Fruit fly (Drosophila melanogaster): ENCODE measurements around the gene CG17271.

The CG17271 gene

DNA sequence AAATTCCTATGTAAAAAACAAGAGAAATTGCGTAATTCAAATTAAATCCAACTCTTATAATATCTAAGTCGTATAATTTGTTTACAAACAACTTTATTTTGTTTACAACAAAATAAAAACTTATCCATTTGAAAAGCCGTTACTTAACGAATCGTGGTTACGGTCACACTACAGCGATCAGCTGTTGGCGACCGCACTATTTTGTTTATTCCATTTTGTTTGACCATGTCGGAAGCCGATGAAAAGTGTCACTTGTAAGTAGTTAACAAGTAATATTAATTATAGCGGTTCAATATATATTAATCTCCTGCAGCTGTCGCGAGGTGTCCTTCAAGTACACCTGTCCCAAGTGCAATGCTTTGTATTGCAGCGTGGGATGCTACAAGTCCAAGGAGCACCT lies 9.3 kb upstream of the CG17271 start, which contains the start of gene CG31223:
Gene CG31223 (plus strand): TSS at position 165 of the 400 bp plus-strand sequence.
- TF ChIP-seq sage (GFP tag; optimal IDR thresholded peaks at IDR 0.05) (peak; percentile 2), Rel (GFP tag; optimal IDR thresholded peaks at IDR 0.05) (no peak), Rel (tag; optimal IDR thresholded peaks at IDR 0.05) (no peak)

- no peak for TF ChIP-seq psq (GFP tag; optimal IDR thresholded peaks at IDR 0.05)
- no peak for TF ChIP-seq GATAd (GFP tag; optimal IDR thresholded peaks at IDR 0.05)
- TF ChIP-seq usp (GFP tag; optimal IDR thresholded peaks at IDR 0.05): no peak
- peak; percentile 42 for TF ChIP-seq HLH106 (tag; optimal IDR thresholded peaks at IDR 0.05)
- TF ChIP-seq Myc (optimal IDR thresholded peaks at IDR 0.05): no peak
- no peak for TF ChIP-seq Jra (GFP tag; optimal IDR thresholded peaks at IDR 0.05)
- TF ChIP-seq Rel (GFP tag; optimal IDR thresholded peaks at IDR 0.05): no peak
- peak; percentile 55 for TF ChIP-seq Rel (tag; optimal IDR thresholded peaks at IDR 0.05)
- no peak for TF ChIP-seq N (GFP tag; optimal IDR thresholded peaks at IDR 0.05)
- no peak for TF ChIP-seq br (GFP tag; optimal IDR thresholded peaks at IDR 0.05)
- no peak for TF ChIP-seq Hnf4 (GFP tag; optimal IDR thresholded peaks at IDR 0.05)
- TF ChIP-seq Dif (GFP tag; optimal IDR thresholded peaks at IDR 0.05; ENCODE audit: partially characterized antibody): peak; percentile 9
- TF ChIP-seq fru (GFP tag; optimal IDR thresholded peaks at IDR 0.05): peak; percentile 20
- TF ChIP-seq dl (GFP tag; optimal IDR thresholded peaks at IDR 0.05; ENCODE audit: insufficient read depth in 1 of 2, partially characterized antibody in 2 of 2): peak in 1 of 2 experiments; percentile 1
- no peak for TF ChIP-seq Hr78 (GFP tag; optimal IDR thresholded peaks at IDR 0.05)
- TF ChIP-seq Mio (GFP tag; optimal IDR thresholded peaks at IDR 0.05): no peak
- TF ChIP-seq tai (GFP tag; optimal IDR thresholded peaks at IDR 0.05): no peak
- no peak for TF ChIP-seq dsf (GFP tag; optimal IDR thresholded peaks at IDR 0.05; ENCODE audit: borderline replicate concordance)
- peak in 1 of 2 experiments; percentile 9 for TF ChIP-seq foxo (GFP tag; optimal IDR thresholded peaks at IDR 0.05)
- TF ChIP-seq CG32264 (GFP tag; optimal IDR thresholded peaks at IDR 0.05): no peak
- no peak for TF ChIP-seq CrebA (GFP tag; optimal IDR thresholded peaks at IDR 0.05; ENCODE audit: borderline replicate concordance)
- TF ChIP-seq Sp1 (GFP tag; optimal IDR thresholded peaks at IDR 0.05): peak; percentile 41
- TF ChIP-seq h (GFP tag; optimal IDR thresholded peaks at IDR 0.05): peak; percentile 14
- peak; percentile 59 for TF ChIP-seq Hr83 (GFP tag; optimal IDR thresholded peaks at IDR 0.05; ENCODE audit: poor library complexity, severe bottlenecking)
- TF ChIP-seq rgr (GFP tag; optimal IDR thresholded peaks at IDR 0.05): peak; percentile 9
- no peak for TF ChIP-seq Dfd (GFP tag; optimal IDR thresholded peaks at IDR 0.05)
- no peak for TF ChIP-seq sage (GFP tag; optimal IDR thresholded peaks at IDR 0.05)
Observed at dm6 chr3R:20830153-20830695, 8.6 kb upstream of the CG17271 start, which contains the start of gene Adss. Gene Adss (minus strand): TSS chr3R:20830580.

DNA sequence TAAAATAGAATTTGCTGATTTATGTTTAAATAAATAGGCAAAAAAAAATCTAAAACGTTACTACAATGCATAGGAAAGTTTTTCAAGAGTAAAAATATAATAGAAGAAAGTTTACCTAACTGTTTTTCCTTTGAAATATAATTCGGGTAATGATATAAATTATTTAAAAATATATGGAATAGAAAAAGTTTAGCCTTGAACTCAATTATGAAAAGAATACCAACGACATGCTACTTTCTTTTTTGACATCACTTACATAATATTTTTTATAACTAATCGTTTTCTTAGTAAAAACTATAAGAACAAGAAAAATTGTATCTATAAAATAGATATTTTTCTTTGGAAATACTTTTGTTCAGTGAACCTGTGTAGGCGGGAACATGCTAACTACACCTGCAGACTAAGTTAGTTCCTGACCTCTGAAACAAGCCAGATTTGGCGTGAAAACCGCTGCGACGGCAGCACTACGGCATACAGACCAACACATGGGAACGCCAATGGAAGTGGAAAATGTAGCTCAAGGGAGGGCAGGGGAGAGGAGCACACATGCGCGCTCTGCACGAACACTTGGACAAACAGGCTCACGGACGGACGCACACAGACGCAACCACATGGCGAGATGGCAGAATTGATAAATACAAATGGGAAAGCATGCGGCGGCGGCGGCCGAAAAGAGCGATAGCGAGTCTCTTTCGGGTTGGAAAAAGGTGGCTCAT lies 7.9 kb upstream of the CG17271 start:
- TF ChIP-seq dmrt93B (GFP tag; optimal IDR thresholded peaks at IDR 0.05) (no peak), Sp1 (GFP tag; optimal IDR thresholded peaks at IDR 0.05) (no peak), lola (GFP tag; optimal IDR thresholded peaks at IDR 0.05) (no peak), Hr83 (GFP tag; optimal IDR thresholded peaks at IDR 0.05; ENCODE audit: poor library complexity, severe bottlenecking) (peak; percentile 87), psq (GFP tag; optimal IDR thresholded peaks at IDR 0.05) (peak; percentile 22), usp (GFP tag; optimal IDR thresholded peaks at IDR 0.05) (no peak), Hr78 (GFP tag; optimal IDR thresholded peaks at IDR 0.05) (no peak), Dfd (GFP tag; optimal IDR thresholded peaks at IDR 0.05) (no peak), Dif (GFP tag; optimal IDR thresholded peaks at IDR 0.05; ENCODE audit: partially characterized antibody) (peak; percentile 45), OdsH (GFP tag; optimal IDR thresholded peaks at IDR 0.05) (no peak), brk (GFP tag; optimal IDR thresholded peaks at IDR 0.05) (no peak), Jra (GFP tag; optimal IDR thresholded peaks at IDR 0.05) (peak; percentile 19), h (GFP tag; optimal IDR thresholded peaks at IDR 0.05) (peak; percentile 39), foxo (GFP tag; optimal IDR thresholded peaks at IDR 0.05) (peak in 1 of 2 experiments; percentile 1), sage (GFP tag; optimal IDR thresholded peaks at IDR 0.05) (no peak), fru (GFP tag; optimal IDR thresholded peaks at IDR 0.05) (no peak), N (GFP tag; optimal IDR thresholded peaks at IDR 0.05) (peak; percentile 80), ey (GFP tag; optimal IDR thresholded peaks at IDR 0.05) (no peak), pan (optimal IDR thresholded peaks at IDR 0.05) (no peak), Vsx2 (GFP tag; optimal IDR thresholded peaks at IDR 0.05; ENCODE audit: partially characterized antibody) (no peak), Rel (GFP tag; optimal IDR thresholded peaks at IDR 0.05) (peak; percentile 48), Rel (tag; optimal IDR thresholded peaks at IDR 0.05) (peak; percentile 90), Myc (optimal IDR thresholded peaks at IDR 0.05) (peak; percentile 97), rgr (GFP tag; optimal IDR thresholded peaks at IDR 0.05) (peak; percentile 22), tai (GFP tag; optimal IDR thresholded peaks at IDR 0.05) (no peak), CG9705 (GFP tag; optimal IDR thresholded peaks at IDR 0.05) (no peak), br (GFP tag; optimal IDR thresholded peaks at IDR 0.05) (peak; percentile 70), Abd-B (GFP tag; optimal IDR thresholded peaks at IDR 0.05) (no peak), GATAd (GFP tag; optimal IDR thresholded peaks at IDR 0.05) (no peak), HLH106 (tag; optimal IDR thresholded peaks at IDR 0.05) (peak; percentile 14), Mio (GFP tag; optimal IDR thresholded peaks at IDR 0.05) (no peak), Hnf4 (GFP tag; optimal IDR thresholded peaks at IDR 0.05) (no peak), woc (GFP tag; optimal IDR thresholded peaks at IDR 0.05) (peak; percentile 79), dsf (GFP tag; optimal IDR thresholded peaks at IDR 0.05; ENCODE audit: borderline replicate concordance) (no peak), dl (GFP tag; optimal IDR thresholded peaks at IDR 0.05; ENCODE audit: insufficient read depth in 1 of 2, partially characterized antibody in 2 of 2) (peak; percentile 20 to 57), sv (GFP tag; optimal IDR thresholded peaks at IDR 0.05) (no peak), CG32264 (GFP tag; optimal IDR thresholded peaks at IDR 0.05) (no peak), CrebA (GFP tag; optimal IDR thresholded peaks at IDR 0.05; ENCODE audit: borderline replicate concordance) (no peak), jim (GFP tag; optimal IDR thresholded peaks at IDR 0.05) (no peak)

All from whole organism, wandering third instar larva.